Worm (Caenorhabditis elegans) whole organism, mixed stage, embryonic: ENCODE results near the gene col-125.

ENCODE experiments used
- nhr-12 ChIP-seq: fragments of 150-350 bp; optimal IDR thresholded peaks from 2 replicates; lab custom pipeline; 2014; ENCODE audit warnings: missing biosample characterization, missing genetic modification characterization
- nhr-28 ChIP-seq: fragments of 150-350 bp; optimal IDR thresholded peaks from 2 replicates; lab custom pipeline; 2014; ENCODE audit warnings: missing biosample characterization, missing genetic modification characterization
- tbx-8 ChIP-seq: fragments of 200-800 bp; sonication (Bioruptor generic); optimal IDR thresholded peaks from 2 replicates; lab custom pipeline; 2018; ENCODE audit warnings: mild to moderate bottlenecking, missing genetic modification characterization, moderate library complexity, missing compliant biosample characterization
- ztf-11 ChIP-seq: fragments of 150-350 bp; optimal IDR thresholded peaks from 2 replicates; lab custom pipeline; 2014; ENCODE audit warnings: missing biosample characterization, missing genetic modification characterization

- TF ChIP-seq tbx-8 (GFP tag; lab: Kevin White, UChicago) = no peak
- TF ChIP-seq ztf-11 (tag; lab: Kevin White, UChicago) = no peak
- TF ChIP-seq nhr-12 = no peak
- TF ChIP-seq nhr-28 (tag; lab: Kevin White, UChicago) = no peak
Measured at ce11 chrIV:11180077-11180476, 45.2 kb upstream of the col-125 start.
